Worm (Caenorhabditis elegans) whole organism, young adult: ENCODE measurements around the gene egl-1.
A peak's percentile ranks its signal among the peaks of the same experiment; 100 is the strongest.

Experiments
- B0336.3 ChIP-seq: fragments of 200-800 bp; sonication (Bioruptor generic); IDR thresholded peaks from 2 replicates; pipeline ENCODE4 v1.3.6; 2022; ENCODE audit warnings: missing genetic modification characterization, missing compliant biosample characterization
- F23B12.7 ChIP-seq: sonication (generic microtip); optimal IDR thresholded peaks from 2 replicates; lab custom pipeline; 2017; ENCODE audit warnings: missing genetic modification characterization, mild to moderate bottlenecking, missing compliant biosample characterization, antibody characterized with exemption, moderate library complexity; ENCODE audit not compliant: insufficient read depth
- F33H1.4 ChIP-seq: fragments of 200-800 bp; sonication (Bioruptor generic); IDR thresholded peaks from 2 replicates; pipeline ENCODE4 v1.3.6; 2022; ENCODE audit warnings: missing genetic modification reagents, missing genetic modification characterization, missing compliant biosample characterization
- F37B4.10 ChIP-seq: fragments of 200-800 bp; sonication (Bioruptor generic); IDR thresholded peaks from 2 replicates; pipeline ENCODE4 v1.3.6; 2022; ENCODE audit warnings: missing genetic modification characterization, missing compliant biosample characterization
- F55B11.4 ChIP-seq: sonication (generic microtip); optimal IDR thresholded peaks from 2 replicates; lab custom pipeline; 2016; ENCODE audit warnings: missing compliant biosample characterization, missing genetic modification characterization, borderline replicate concordance; ENCODE audit not compliant: insufficient read depth
- F57C9.4 ChIP-seq: sonication (generic microtip); optimal IDR thresholded peaks from 2 replicates; lab custom pipeline; 2017; ENCODE audit warnings: mild to moderate bottlenecking, missing genetic modification characterization, missing compliant biosample characterization
- K11D2.4 ChIP-seq: fragments of 200-800 bp; sonication (Bioruptor generic); IDR thresholded peaks from 2 replicates; pipeline ENCODE4 v1.3.6; 2022; ENCODE audit warnings: missing genetic modification reagents, missing genetic modification characterization, missing compliant biosample characterization
- T26A5.8 ChIP-seq: sonication (generic microtip); optimal IDR thresholded peaks from 2 replicates; lab custom pipeline; 2016; ENCODE audit warnings: missing genetic modification characterization, missing compliant biosample characterization
- Y53G8AR.9 ChIP-seq: fragments of 200-800 bp; sonication (Bioruptor generic); conservative IDR thresholded peaks from 2 replicates; pipeline ENCODE4 v1.3.6; 2022; ENCODE audit warnings: missing genetic modification reagents, missing genetic modification characterization, missing compliant biosample characterization
- Y79H2A.3 ChIP-seq: fragments of 200-800 bp; sonication (Bioruptor generic); conservative IDR thresholded peaks from 2 replicates; pipeline ENCODE4 v1.3.6; 2022; ENCODE audit warnings: missing genetic modification reagents, missing genetic modification characterization, missing compliant biosample characterization
- ZK185.1 ChIP-seq: sonication (generic microtip); optimal IDR thresholded peaks from 2 replicates; lab custom pipeline; 2016; ENCODE audit warnings: mild to moderate bottlenecking, missing genetic modification characterization, missing compliant biosample characterization; ENCODE audit not compliant: poor library complexity, severe bottlenecking
- ama-1 ChIP-seq, 3 experiments: fragments of 150-350 bp in 1 of 3; sonication (generic microtip) in 2 of 3; optimal IDR thresholded peaks; 2 replicates each; lab custom pipeline; 2014 to 2018; ENCODE audit warnings: missing biosample characterization in 2 of 3, missing genetic modification characterization in 2 of 3, missing genetic modification reagents in 2 of 3
- aptf-2 ChIP-seq: fragments of 200-800 bp; sonication (Bioruptor generic); conservative IDR thresholded peaks from 2 replicates; pipeline ENCODE4 v1.3.6; 2022; ENCODE audit warnings: missing genetic modification reagents, missing genetic modification characterization, missing compliant biosample characterization
- athp-1 ChIP-seq: sonication (generic microtip); optimal IDR thresholded peaks from 2 replicates; lab custom pipeline; 2017; ENCODE audit warnings: mild to moderate bottlenecking, missing genetic modification characterization, missing compliant biosample characterization
- attf-6 ChIP-seq: fragments of 200-800 bp; sonication (Bioruptor generic); IDR thresholded peaks from 2 replicates; pipeline ENCODE4 v1.3.6; 2022; ENCODE audit warnings: missing genetic modification reagents, missing genetic modification characterization, missing compliant biosample characterization
- ceh-100 ChIP-seq: fragments of 200-800 bp; sonication (Bioruptor generic); IDR thresholded peaks from 2 replicates; pipeline ENCODE4 v1.3.6; 2022; ENCODE audit warnings: missing genetic modification reagents, missing genetic modification characterization, missing compliant biosample characterization
- ceh-40 ChIP-seq: fragments of 200-800 bp; sonication (Bioruptor generic); IDR thresholded peaks from 2 replicates; pipeline ENCODE4 v1.3.6; 2022; ENCODE audit warnings: missing genetic modification characterization, missing compliant biosample characterization
- ceh-79 ChIP-seq: sonication (generic microtip); optimal IDR thresholded peaks from 2 replicates; lab custom pipeline; 2017; ENCODE audit warnings: mild to moderate bottlenecking, missing genetic modification characterization, missing compliant biosample characterization
- chd-7 ChIP-seq: sonication (generic microtip); optimal IDR thresholded peaks from 2 replicates; lab custom pipeline; 2016; ENCODE audit warnings: mild to moderate bottlenecking, missing genetic modification characterization, moderate library complexity, missing compliant biosample characterization
- die-1 ChIP-seq: sonication (generic microtip); optimal IDR thresholded peaks from 2 replicates; lab custom pipeline; 2016; ENCODE audit warnings: missing genotype, mild to moderate bottlenecking, missing genetic modification characterization, missing compliant biosample characterization
- egrh-3 ChIP-seq: fragments of 200-800 bp; sonication (Bioruptor generic); IDR thresholded peaks from 2 replicates; pipeline ENCODE4 v1.3.6; 2022; ENCODE audit warnings: missing genetic modification reagents, missing genetic modification characterization, missing compliant biosample characterization
- him-1 ChIP-seq: sonication (generic microtip); optimal IDR thresholded peaks from 2 replicates; lab custom pipeline; 2016; ENCODE audit warnings: missing genotype, missing genetic modification reagents, missing genetic modification characterization, missing compliant biosample characterization
- hlh-12 ChIP-seq: sonication (generic microtip); optimal IDR thresholded peaks from 2 replicates; lab custom pipeline; 2016; ENCODE audit warnings: missing genetic modification characterization, missing compliant biosample characterization
- hlh-26 ChIP-seq: fragments of 200-800 bp; sonication (Bioruptor generic); conservative IDR thresholded peaks from 2 replicates; pipeline ENCODE4 v1.3.6; 2022; ENCODE audit warnings: missing genetic modification reagents, missing genetic modification characterization, missing compliant biosample characterization
- lin-26 ChIP-seq: fragments of 200-800 bp; sonication (Bioruptor generic); IDR thresholded peaks from 2 replicates; pipeline ENCODE4 v1.3.6; 2022; ENCODE audit warnings: missing genetic modification reagents, missing genetic modification characterization, missing compliant biosample characterization
- lin-35 ChIP-seq, 3 experiments: fragments of 150-350 bp in 2 of 3; sonication (generic microtip) in 1 of 3; optimal IDR thresholded peaks; 2 replicates each; lab custom pipeline; 2014 to 2018; ENCODE audit warnings: missing biosample characterization in 3 of 3, missing genetic modification characterization in 3 of 3, missing genetic modification reagents in 3 of 3
- lin-54 ChIP-seq: fragments of 200-800 bp; sonication (Bioruptor generic); optimal IDR thresholded peaks from 2 replicates; lab custom pipeline; 2018; ENCODE audit warnings: mild to moderate bottlenecking, missing genetic modification characterization, missing compliant biosample characterization
- madf-6 ChIP-seq: fragments of 200-800 bp; sonication (Bioruptor generic); IDR thresholded peaks from 2 replicates; pipeline ENCODE4 v1.3.6; 2022; ENCODE audit warnings: missing genetic modification reagents, missing genetic modification characterization, missing compliant biosample characterization
- madf-8 ChIP-seq: fragments of 200-800 bp; sonication (Bioruptor generic); conservative IDR thresholded peaks from 2 replicates; pipeline ENCODE4 v1.3.6; 2022; ENCODE audit warnings: missing genetic modification reagents, missing genetic modification characterization, missing compliant biosample characterization
- mxl-1 ChIP-seq: sonication (generic microtip); optimal IDR thresholded peaks from 2 replicates; lab custom pipeline; 2016; ENCODE audit warnings: missing genetic modification characterization, missing compliant biosample characterization
- nfya-2 ChIP-seq: fragments of 200-800 bp; sonication (Bioruptor generic); IDR thresholded peaks from 2 replicates; pipeline ENCODE4 v1.3.6; 2022; ENCODE audit warnings: missing genetic modification reagents, missing genetic modification characterization, missing compliant biosample characterization
- nfyb-1 ChIP-seq: fragments of 200-800 bp; sonication (Bioruptor generic); IDR thresholded peaks from 2 replicates; pipeline ENCODE4 v1.3.6; 2022; ENCODE audit warnings: missing genetic modification reagents, missing genetic modification characterization, missing compliant biosample characterization
- nhr-27 ChIP-seq: fragments of 200-800 bp; sonication (Bioruptor generic); optimal IDR thresholded peaks from 2 replicates; lab custom pipeline; 2018; ENCODE audit warnings: mild to moderate bottlenecking, missing genetic modification characterization, moderate library complexity, missing compliant biosample characterization
- rcor-1 ChIP-seq: fragments of 200-800 bp; sonication (Bioruptor generic); IDR thresholded peaks from 2 replicates; pipeline ENCODE4 v1.3.6; 2022; ENCODE audit warnings: missing genetic modification reagents, missing genetic modification characterization, missing compliant biosample characterization
- rpc-1 ChIP-seq, 2 experiments: fragments of 150-350 bp in 1 of 2; sonication (generic microtip) in 1 of 2; optimal IDR thresholded peaks; 2 replicates each; lab custom pipeline; 2014 to 2018; ENCODE audit warnings: missing biosample characterization in 1 of 2, missing genetic modification characterization in 1 of 2, missing genetic modification reagents in 1 of 2, missing genotype in 1 of 2
- snpc-1.1 ChIP-seq: sonication (generic microtip); optimal IDR thresholded peaks from 2 replicates; lab custom pipeline; 2017; ENCODE audit warnings: missing genetic modification characterization, mild to moderate bottlenecking, missing compliant biosample characterization, antibody characterized with exemption, moderate library complexity, missing genotype, missing genetic modification reagents; ENCODE audit not compliant: insufficient read depth
- snpc-1.3 ChIP-seq: sonication (generic microtip); optimal IDR thresholded peaks from 2 replicates; lab custom pipeline; 2017; ENCODE audit warnings: missing genetic modification characterization, mild to moderate bottlenecking, missing compliant biosample characterization, antibody characterized with exemption, moderate library complexity, missing genotype, missing genetic modification reagents; ENCODE audit not compliant: insufficient read depth
- sptf-2 ChIP-seq: fragments of 200-800 bp; sonication (Bioruptor generic); optimal IDR thresholded peaks from 2 replicates; lab custom pipeline; 2018; ENCODE audit warnings: mild to moderate bottlenecking, missing genetic modification characterization, missing compliant biosample characterization
- tbp1 ChIP-seq: fragments of 200-800 bp; sonication (Bioruptor generic); optimal IDR thresholded peaks from 2 replicates; lab custom pipeline; 2018; ENCODE audit warnings: mild to moderate bottlenecking, missing genetic modification characterization, missing compliant biosample characterization
- tbx-9 ChIP-seq: sonication (generic microtip); optimal IDR thresholded peaks from 2 replicates; lab custom pipeline; 2016; ENCODE audit warnings: borderline replicate concordance, missing genetic modification characterization, inconsistent platforms, missing compliant biosample characterization
- tlf-1 ChIP-seq: fragments of 200-800 bp; sonication (Bioruptor generic); optimal IDR thresholded peaks from 2 replicates; lab custom pipeline; 2018; ENCODE audit warnings: mild to moderate bottlenecking, missing genetic modification characterization, missing compliant biosample characterization
- xnd-1 ChIP-seq: sonication (generic microtip); optimal IDR thresholded peaks from 2 replicates; lab custom pipeline; 2016; ENCODE audit warnings: missing genotype, missing genetic modification reagents, missing genetic modification characterization, missing compliant biosample characterization
- zfh-2 ChIP-seq: fragments of 200-800 bp; sonication (Bioruptor generic); conservative IDR thresholded peaks from 2 replicates; pipeline ENCODE4 v1.3.6; 2022; ENCODE audit warnings: missing genetic modification reagents, missing genetic modification characterization, missing compliant biosample characterization
- ztf-18 ChIP-seq: sonication (generic microtip); optimal IDR thresholded peaks from 2 replicates; lab custom pipeline; 2016; ENCODE audit warnings: missing genotype, mild to moderate bottlenecking, missing genetic modification characterization, missing compliant biosample characterization
- ztf-6 ChIP-seq: fragments of 200-800 bp; sonication (Bioruptor generic); IDR thresholded peaks from 2 replicates; pipeline ENCODE4 v1.3.6; 2022; ENCODE audit warnings: missing genetic modification reagents, missing genetic modification characterization, missing compliant biosample characterization

egl-1 gene

DNA sequence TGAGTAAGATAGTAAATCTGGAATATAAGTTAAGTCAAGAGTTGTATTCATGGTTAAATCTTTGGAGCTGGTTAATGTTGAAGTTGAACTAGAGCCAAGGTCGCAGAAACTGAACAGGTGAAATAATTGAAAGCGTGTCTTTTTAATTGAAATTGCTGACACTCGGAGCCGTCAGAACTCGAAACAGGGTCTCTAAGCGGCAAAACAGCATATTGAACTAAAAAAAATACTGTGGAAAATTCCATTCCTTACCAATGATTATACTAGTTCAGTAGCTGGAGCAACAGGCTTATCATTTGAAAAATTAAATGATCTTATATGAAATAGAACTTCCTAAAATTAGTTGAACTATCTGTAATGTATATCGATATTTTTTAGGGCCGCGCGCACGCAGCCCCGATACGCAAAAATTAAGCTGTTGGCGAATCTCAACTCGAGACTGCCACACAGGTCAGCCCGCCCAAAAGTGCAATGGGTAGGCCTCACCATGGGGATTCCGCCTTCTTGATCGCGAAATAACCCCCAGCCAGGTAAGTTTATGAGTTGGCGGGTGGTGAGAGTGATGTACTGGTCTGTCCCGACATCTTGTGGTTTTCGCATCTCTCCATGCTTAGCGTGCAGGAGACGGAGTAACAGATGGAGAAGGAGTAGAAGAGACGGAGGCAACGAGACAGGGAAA lies 36.2 kb upstream of the egl-1 start, which contains the start of gene srz-97:
Gene srz-97 (minus strand): TSS at position 51 of the 679 bp plus-strand sequence.
- no peak for TF ChIP-seq hlh-26 (GFP tag; lab: Robert Waterston, UW)
- 0 out of 2 replicates have a peak, but pooled peaks have one; percentile 61 for TF ChIP-seq Y53G8AR.9 (GFP tag; lab: Robert Waterston, UW)
- no peak for TF ChIP-seq mxl-1
- TF ChIP-seq hlh-12 (tag; lab: Kevin White, UChicago): no peak
- TF ChIP-seq zfh-2 (GFP tag; lab: Robert Waterston, UW): no peak; the same call in 1 of the 2 replicates
- peak; percentile 64; the same call in 1 of the 2 replicates for TF ChIP-seq aptf-2 (GFP tag; lab: Robert Waterston, UW)
- TF ChIP-seq F37B4.10 (GFP tag; lab: Robert Waterston, UW): 0 out of 2 replicates have a peak, but pooled peaks have one; percentile 73
- TF ChIP-seq madf-6 (GFP tag; lab: Robert Waterston, UW): peak; percentile 83
- peak; percentile 13 for TF ChIP-seq ZK185.1 (tag; lab: Kevin White, UChicago)
- TF ChIP-seq ztf-6 (GFP tag; lab: Robert Waterston, UW): no peak
- peak; percentile 15 for TF ChIP-seq athp-1
- TF ChIP-seq ztf-18 (tag; lab: Kevin White, UChicago): peak; percentile 27
- TF ChIP-seq lin-54 (GFP tag; lab: Kevin White, UChicago): peak; percentile 13
- peak; percentile 21 for TF ChIP-seq xnd-1 (tag; lab: Kevin White, UChicago)
- TF ChIP-seq egrh-3 (GFP tag; lab: Robert Waterston, UW): 0 out of 2 replicates have a peak, but pooled peaks have one; percentile 31
- TF ChIP-seq nhr-27: no peak
- no peak for TF ChIP-seq sptf-2
- peak; percentile 34 for TF ChIP-seq chd-7 (tag; lab: Kevin White, UChicago)
- no peak for TF ChIP-seq rpc-1 (optimal IDR thresholded peaks at IDR 0.05; lab: Kevin White, UChicago)
- no peak for TF ChIP-seq rpc-1 (tag; optimal IDR thresholded peaks at IDR 0.05; lab: Kevin White, UChicago)
- no peak for TF ChIP-seq nfya-2 (GFP tag; lab: Robert Waterston, UW)
- TF ChIP-seq madf-8 (GFP tag; lab: Robert Waterston, UW): peak; percentile 46
- TF ChIP-seq B0336.3 (GFP tag; lab: Robert Waterston, UW): peak; percentile 62
- TF ChIP-seq ama-1 (optimal IDR thresholded peaks at IDR 0.05; lab: Kevin White, UChicago): no peak
- no peak for TF ChIP-seq ama-1 (GFP tag; optimal IDR thresholded peaks at IDR 0.05; lab: Kevin White, UChicago)
- no peak for TF ChIP-seq ceh-79 (tag; lab: Kevin White, UChicago)
- peak; percentile 32 for TF ChIP-seq die-1 (tag; lab: Kevin White, UChicago)
- peak; percentile 81 for TF ChIP-seq rcor-1 (GFP tag; lab: Robert Waterston, UW)
- 0 out of 2 replicates have a peak, but pooled peaks have one; percentile 15 for TF ChIP-seq ceh-40 (GFP tag; lab: Robert Waterston, UW)
- TF ChIP-seq him-1: peak; percentile 79
- 0 out of 2 replicates have a peak, but pooled peaks have one; percentile 42 for TF ChIP-seq Y79H2A.3
- TF ChIP-seq tbx-9: no peak
- TF ChIP-seq tbp1: peak; percentile 74
- TF ChIP-seq T26A5.8 (tag; lab: Kevin White, UChicago): no peak
- TF ChIP-seq F55B11.4 (tag; lab: Kevin White, UChicago): no peak
- TF ChIP-seq attf-6: peak; percentile 84
- peak; percentile 35; the same call in 1 of the 2 replicates for TF ChIP-seq F33H1.4 (GFP tag; lab: Robert Waterston, UW)
- no peak for TF ChIP-seq F57C9.4
- TF ChIP-seq tlf-1 (GFP tag; lab: Kevin White, UChicago): no peak
- TF ChIP-seq lin-35 (GFP tag; optimal IDR thresholded peaks at IDR 0.05; lab: Kevin White, UChicago): no peak
- TF ChIP-seq lin-26 (GFP tag; lab: Robert Waterston, UW): peak; percentile 68; the same call in 1 of the 2 replicates
- peak; percentile 93 for TF ChIP-seq snpc-1.1 (tag; lab: Kevin White, UChicago)
- TF ChIP-seq F23B12.7 (tag; lab: Kevin White, UChicago): no peak
- 0 out of 2 replicates have a peak, but pooled peaks have one; percentile 42 for TF ChIP-seq ceh-100 (GFP tag; lab: Robert Waterston, UW)
- TF ChIP-seq nfyb-1 (GFP tag; lab: Robert Waterston, UW): peak; percentile 65
- TF ChIP-seq K11D2.4 (GFP tag; lab: Robert Waterston, UW): no peak
- TF ChIP-seq snpc-1.3: peak; percentile 39
